Worm (Caenorhabditis elegans) whole organism, young adult: ENCODE measurements around the gene Y47D7A.2.

Experiments
- B0336.3 ChIP-seq: fragments of 200-800 bp; sonication (Bioruptor generic); IDR thresholded peaks from 2 replicates; pipeline ENCODE4 v1.3.6; 2022; ENCODE audit warnings: missing genetic modification characterization, missing compliant biosample characterization
- F55B11.4 ChIP-seq: sonication (generic microtip); optimal IDR thresholded peaks from 2 replicates; lab custom pipeline; 2016; ENCODE audit warnings: missing compliant biosample characterization, missing genetic modification characterization, borderline replicate concordance; ENCODE audit not compliant: insufficient read depth
- Y53G8AR.9 ChIP-seq: fragments of 200-800 bp; sonication (Bioruptor generic); conservative IDR thresholded peaks from 2 replicates; pipeline ENCODE4 v1.3.6; 2022; ENCODE audit warnings: missing genetic modification reagents, missing genetic modification characterization, missing compliant biosample characterization
- ZK185.1 ChIP-seq: sonication (generic microtip); optimal IDR thresholded peaks from 2 replicates; lab custom pipeline; 2016; ENCODE audit warnings: mild to moderate bottlenecking, missing genetic modification characterization, missing compliant biosample characterization; ENCODE audit not compliant: poor library complexity, severe bottlenecking
- ceh-40 ChIP-seq: fragments of 200-800 bp; sonication (Bioruptor generic); IDR thresholded peaks from 2 replicates; pipeline ENCODE4 v1.3.6; 2022; ENCODE audit warnings: missing genetic modification characterization, missing compliant biosample characterization
- efl-1 ChIP-seq: fragments of 150-350 bp; optimal IDR thresholded peaks from 2 replicates; lab custom pipeline; 2014; ENCODE audit warnings: missing biosample characterization, missing genetic modification reagents, missing genetic modification characterization
- nfya-1 ChIP-seq: sonication (generic microtip); optimal IDR thresholded peaks from 2 replicates; lab custom pipeline; 2017; ENCODE audit warnings: antibody characterized with exemption, missing compliant biosample characterization, missing genetic modification characterization, borderline replicate concordance; ENCODE audit not compliant: insufficient read depth
- sdz-38 ChIP-seq: sonication (generic microtip); optimal IDR thresholded peaks from 2 replicates; lab custom pipeline; 2016; ENCODE audit warnings: missing genotype, missing genetic modification characterization, missing compliant biosample characterization
- xnd-1 ChIP-seq: sonication (generic microtip); optimal IDR thresholded peaks from 2 replicates; lab custom pipeline; 2016; ENCODE audit warnings: missing genotype, missing genetic modification reagents, missing genetic modification characterization, missing compliant biosample characterization

DNA sequence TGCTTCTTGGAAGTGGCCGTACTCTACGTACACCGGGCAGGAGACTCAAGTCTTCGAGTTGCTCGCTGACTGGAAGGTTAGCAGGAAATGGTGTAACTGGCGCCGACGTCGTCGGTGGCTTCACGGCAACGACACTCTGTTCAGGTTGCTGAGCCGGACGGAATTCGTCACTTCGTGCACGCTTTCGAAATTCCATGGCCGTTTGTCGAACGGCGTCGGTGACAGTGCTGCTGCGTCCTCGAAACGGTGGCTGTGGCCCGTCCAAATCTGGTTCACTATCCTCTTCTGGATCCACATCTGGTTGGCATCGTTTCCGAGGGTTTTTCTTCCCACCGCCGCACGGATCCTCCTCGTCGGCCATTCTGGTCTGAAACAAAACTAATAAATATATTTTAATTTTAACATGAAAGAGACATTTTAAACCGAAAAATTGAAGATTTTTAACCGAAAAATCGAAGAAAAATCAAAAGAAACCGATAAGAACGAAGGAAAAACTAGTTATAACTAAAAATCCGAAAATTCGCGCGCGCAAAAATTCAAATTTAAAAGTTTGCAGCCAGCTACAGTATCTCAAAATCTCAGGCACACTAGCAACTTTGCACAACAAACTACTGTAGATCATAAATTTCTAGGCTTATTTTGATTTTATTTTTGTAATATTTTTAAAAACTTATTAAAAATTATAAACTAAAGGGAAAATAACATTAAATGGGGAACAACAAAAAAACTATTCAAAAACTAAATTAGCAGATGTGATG lies 44.1 kb upstream of the Y47D7A.2 start, which contains the start of gene F32D1.7:
- TF ChIP-seq F55B11.4 (tag; lab: Kevin White, UChicago) (no peak), B0336.3 (GFP tag; lab: Robert Waterston, UW) (no peak), ZK185.1 (tag; lab: Kevin White, UChicago) (no peak), nfya-1 (tag; lab: Kevin White, UChicago) (no peak), Y53G8AR.9 (GFP tag; lab: Robert Waterston, UW) (no peak), xnd-1 (peak; percentile 93), efl-1 (GFP tag; lab: Kevin White, UChicago) (peak; percentile 95), sdz-38 (tag; lab: Kevin White, UChicago) (no peak), ceh-40 (GFP tag; lab: Robert Waterston, UW) (no peak)
